Fruit fly (Drosophila melanogaster) whole organism, embryonic: Measurements from ENCODE around the gene CG43293.
A peak's percentile ranks its signal among the peaks of the same experiment; 100 is the strongest.

Experiments
- Adf1 ChIP-seq: fragments of 200-800 bp; sonication (Bioruptor generic); IDR thresholded peaks from 2 replicates; pipeline ENCODE4 v1.3.6; 2022; ENCODE audit warnings: missing biosample characterization, missing genetic modification characterization
- Blimp-1 ChIP-seq: fragments of 200-800 bp; sonication (Bioruptor generic); optimal IDR thresholded peaks from 3 replicates; lab custom pipeline; 2018; ENCODE audit warnings: missing biosample characterization, missing genetic modification characterization, mild to moderate bottlenecking, moderate library complexity, missing genetic modification reagents
- Bteb2 ChIP-seq: fragments of 200-800 bp; sonication (Bioruptor generic); optimal IDR thresholded peaks from 2 replicates; lab custom pipeline; 2016; ENCODE audit warnings: missing biosample characterization, missing genetic modification characterization
- CG10209 ChIP-seq: fragments of 200-800 bp; sonication (Bioruptor generic); optimal IDR thresholded peaks from 3 replicates; lab custom pipeline; 2017; ENCODE audit warnings: missing biosample characterization, mild to moderate bottlenecking, missing genetic modification characterization, missing genetic modification reagents
- CG10543 ChIP-seq: fragments of 200-800 bp; sonication (Bioruptor generic); optimal IDR thresholded peaks from 3 replicates; lab custom pipeline; 2017; ENCODE audit warnings: missing biosample characterization, mild to moderate bottlenecking, missing genetic modification characterization, moderate library complexity
- CG11723 ChIP-seq: fragments of 200-800 bp; sonication (Bioruptor generic); optimal IDR thresholded peaks from 2 replicates; lab custom pipeline; 2017; ENCODE audit warnings: missing biosample characterization, mild to moderate bottlenecking, missing genetic modification characterization
- CG12769 ChIP-seq: fragments of 200-800 bp; sonication (Bioruptor generic); optimal IDR thresholded peaks from 2 replicates; lab custom pipeline; 2019; ENCODE audit warnings: missing biosample characterization, mild to moderate bottlenecking, missing genetic modification characterization, moderate library complexity
- CG13894 ChIP-seq: fragments of 200-800 bp; sonication (Bioruptor generic); optimal IDR thresholded peaks from 3 replicates; lab custom pipeline; 2018; ENCODE audit warnings: missing biosample characterization, mild to moderate bottlenecking, missing genetic modification characterization, moderate library complexity
- CG14667 ChIP-seq: fragments of 200-800 bp; sonication (Bioruptor generic); IDR thresholded peaks from 2 replicates; pipeline ENCODE4 v1.3.6; 2022; ENCODE audit warnings: missing biosample characterization, missing genetic modification characterization
- CG16813 ChIP-seq: fragments of 200-800 bp; sonication (Bioruptor generic); IDR thresholded peaks from 3 replicates; pipeline ENCODE4 v1.3.6; 2022; ENCODE audit warnings: missing biosample characterization, missing genetic modification characterization; ENCODE audit not compliant: partially characterized antibody
- CG17802 ChIP-seq: fragments of 200-800 bp; sonication (Bioruptor generic); optimal IDR thresholded peaks from 2 replicates; lab custom pipeline; 2018; ENCODE audit warnings: missing biosample characterization, mild to moderate bottlenecking, missing genetic modification characterization, moderate library complexity
- CG18476 ChIP-seq: fragments of 200-800 bp; sonication (Bioruptor generic); optimal IDR thresholded peaks from 2 replicates; lab custom pipeline; 2016; ENCODE audit warnings: missing biosample characterization, mild to moderate bottlenecking, missing genetic modification characterization
- CG2678 ChIP-seq: fragments of 200-800 bp; sonication (Bioruptor generic); optimal IDR thresholded peaks from 3 replicates; lab custom pipeline; 2019; ENCODE audit warnings: missing biosample characterization, mild to moderate bottlenecking, missing genetic modification characterization, moderate library complexity
- CG4617 ChIP-seq: fragments of 200-800 bp; sonication (Bioruptor generic); optimal IDR thresholded peaks from 3 replicates; lab custom pipeline; 2016; ENCODE audit warnings: missing biosample characterization, missing genetic modification characterization, borderline replicate concordance
- CG4730 ChIP-seq: fragments of 200-800 bp; sonication (Bioruptor generic); IDR thresholded peaks from 2 replicates; pipeline ENCODE4 v1.3.6; 2022; ENCODE audit warnings: missing biosample characterization, missing genetic modification characterization
- CG4820 ChIP-seq: fragments of 200-800 bp; sonication (Bioruptor generic); optimal IDR thresholded peaks from 3 replicates; lab custom pipeline; 2016; ENCODE audit warnings: missing biosample characterization, missing genetic modification characterization
- CG6791 ChIP-seq: fragments of 200-800 bp; sonication (Bioruptor generic); IDR thresholded peaks from 3 replicates; pipeline ENCODE4 v1.3.6; 2022; ENCODE audit warnings: missing biosample characterization, missing genetic modification characterization; ENCODE audit not compliant: partially characterized antibody
- CG6813 ChIP-seq: fragments of 200-800 bp; sonication (Bioruptor generic); optimal IDR thresholded peaks from 2 replicates; lab custom pipeline; 2017; ENCODE audit warnings: missing biosample characterization, missing genetic modification characterization, mild to moderate bottlenecking, moderate library complexity, missing genetic modification reagents
- CG7987 ChIP-seq: fragments of 200-800 bp; sonication (Bioruptor generic); optimal IDR thresholded peaks from 2 replicates; lab custom pipeline; 2018; ENCODE audit warnings: missing biosample characterization, mild to moderate bottlenecking, missing genetic modification characterization, moderate library complexity
- CG8388 ChIP-seq: fragments of 200-800 bp; sonication (Bioruptor generic); optimal IDR thresholded peaks from 2 replicates; lab custom pipeline; 2019; ENCODE audit warnings: missing biosample characterization, mild to moderate bottlenecking, missing genetic modification characterization, moderate library complexity
- CG9215 ChIP-seq: fragments of 200-800 bp; sonication (Bioruptor generic); IDR thresholded peaks from 2 replicates; pipeline ENCODE4 v1.3.6; 2022; ENCODE audit warnings: missing biosample characterization, missing genetic modification characterization
- Camta ChIP-seq: fragments of 200-800 bp; sonication (Bioruptor generic); optimal IDR thresholded peaks from 2 replicates; lab custom pipeline; 2016; ENCODE audit warnings: missing biosample characterization, missing genetic modification characterization
- CrebB ChIP-seq: fragments of 200-800 bp; sonication (Bioruptor generic); optimal IDR thresholded peaks from 3 replicates; lab custom pipeline; 2018; ENCODE audit warnings: missing biosample characterization, mild to moderate bottlenecking, missing genetic modification characterization
- Deaf1 ChIP-seq: fragments of 200-800 bp; optimal IDR thresholded peaks from 3 replicates; lab custom pipeline; 2019; ENCODE audit warnings: missing biosample characterization, mild to moderate bottlenecking, missing genetic modification characterization, moderate library complexity
- Drgx ChIP-seq: fragments of 200-800 bp; sonication (Bioruptor generic); IDR thresholded peaks from 2 replicates; pipeline ENCODE4 v1.3.6; 2022; ENCODE audit warnings: missing biosample characterization, missing genetic modification characterization
- Ets65A ChIP-seq: fragments of 200-800 bp; sonication (Bioruptor generic); peaks from one replicate; lab custom pipeline; 2016; ENCODE audit warnings: missing biosample characterization, missing genetic modification characterization
- Fer1 ChIP-seq: fragments of 200-800 bp; sonication (Bioruptor generic); optimal IDR thresholded peaks from 2 replicates; lab custom pipeline; 2017; ENCODE audit warnings: missing biosample characterization, mild to moderate bottlenecking, missing genetic modification characterization
- Fer3 ChIP-seq: fragments of 200-800 bp; sonication (Bioruptor generic); optimal IDR thresholded peaks from 2 replicates; lab custom pipeline; 2018; ENCODE audit warnings: missing biosample characterization, mild to moderate bottlenecking, missing genetic modification characterization, moderate library complexity
- Myb ChIP-seq: fragments of 200-800 bp; sonication (Bioruptor generic); optimal IDR thresholded peaks from 2 replicates; lab custom pipeline; 2016; ENCODE audit warnings: missing biosample characterization, missing genetic modification characterization
- NK7.1 ChIP-seq: fragments of 200-800 bp; sonication (Bioruptor generic); optimal IDR thresholded peaks from 3 replicates; lab custom pipeline; 2016; ENCODE audit warnings: missing biosample characterization, missing genetic modification characterization
- PHDP ChIP-seq: fragments of 200-800 bp; sonication (Bioruptor generic); optimal IDR thresholded peaks from 3 replicates; lab custom pipeline; 2018; ENCODE audit warnings: missing biosample characterization, mild to moderate bottlenecking, missing genetic modification characterization, moderate library complexity
- Rfx ChIP-seq: fragments of 200-800 bp; sonication (Bioruptor generic); IDR thresholded peaks from 2 replicates; pipeline ENCODE4 v1.3.6; 2022; ENCODE audit warnings: missing biosample characterization, missing genetic modification characterization
- abd-A ChIP-seq: fragments of 200-800 bp; sonication (Bioruptor generic); optimal IDR thresholded peaks from 3 replicates; lab custom pipeline; 2019; ENCODE audit warnings: missing biosample characterization, mild to moderate bottlenecking, missing genetic modification characterization, moderate library complexity
- ac ChIP-seq: fragments of 200-800 bp; sonication (Bioruptor generic); optimal IDR thresholded peaks from 3 replicates; lab custom pipeline; 2017; ENCODE audit warnings: missing biosample characterization, mild to moderate bottlenecking, missing genetic modification characterization
- btn ChIP-seq: fragments of 200-800 bp; sonication (Bioruptor generic); optimal IDR thresholded peaks from 2 replicates; lab custom pipeline; 2016; ENCODE audit warnings: missing biosample characterization, missing genetic modification characterization
- chinmo ChIP-seq: fragments of 200-800 bp; sonication (Bioruptor generic); IDR thresholded peaks from 4 replicates; pipeline ENCODE4 v1.3.6; 2022; ENCODE audit warnings: missing biosample characterization, missing genetic modification characterization; ENCODE audit not compliant: partially characterized antibody
- fd102C ChIP-seq: fragments of 200-800 bp; sonication (Bioruptor generic); optimal IDR thresholded peaks from 2 replicates; lab custom pipeline; 2018; ENCODE audit warnings: missing biosample characterization, mild to moderate bottlenecking, missing genetic modification characterization, moderate library complexity
- ftz-f1 ChIP-seq: fragments of 200-800 bp; sonication (Bioruptor generic); optimal IDR thresholded peaks from 2 replicates; lab custom pipeline; 2016; ENCODE audit warnings: missing biosample characterization, missing genetic modification characterization
- ham ChIP-seq: fragments of 200-800 bp; sonication (Bioruptor generic); IDR thresholded peaks from 2 replicates; pipeline ENCODE4 v1.3.6; 2022; ENCODE audit warnings: missing biosample characterization, missing genetic modification characterization
- lmd ChIP-seq: fragments of 200-800 bp; sonication (Bioruptor generic); IDR thresholded peaks from 2 replicates; pipeline ENCODE4 v1.3.6; 2022; ENCODE audit warnings: missing biosample characterization, missing genetic modification characterization
- nom ChIP-seq: fragments of 200-800 bp; sonication (Bioruptor generic); optimal IDR thresholded peaks from 2 replicates; lab custom pipeline; 2017; ENCODE audit warnings: missing biosample characterization, missing genetic modification characterization, mild to moderate bottlenecking, moderate library complexity, missing genetic modification reagents
- pnt ChIP-seq: fragments of 200-800 bp; sonication (Bioruptor generic); optimal IDR thresholded peaks from 3 replicates; lab custom pipeline; 2016; ENCODE audit warnings: missing biosample characterization, missing genetic modification characterization
- pros ChIP-seq: fragments of 200-800 bp; sonication (Bioruptor generic); optimal IDR thresholded peaks from 3 replicates; lab custom pipeline; 2019; ENCODE audit warnings: missing biosample characterization, mild to moderate bottlenecking, missing genetic modification characterization, moderate library complexity
- sd ChIP-seq: fragments of 200-800 bp; sonication (Bioruptor generic); optimal IDR thresholded peaks from 3 replicates; lab custom pipeline; 2018; ENCODE audit warnings: missing biosample characterization, mild to moderate bottlenecking, missing genetic modification characterization, moderate library complexity
- sqz ChIP-seq: fragments of 200-800 bp; sonication (Bioruptor generic); optimal IDR thresholded peaks from 3 replicates; lab custom pipeline; 2018; ENCODE audit warnings: missing biosample characterization, mild to moderate bottlenecking, missing genetic modification characterization
- vvl ChIP-seq: fragments of 200-800 bp; sonication (Bioruptor generic); IDR thresholded peaks from 2 replicates; pipeline ENCODE4 v1.3.6; 2022; ENCODE audit warnings: missing biosample characterization, missing genetic modification characterization
- z ChIP-seq: fragments of 200-800 bp; sonication (Bioruptor generic); IDR thresholded peaks from 3 replicates; pipeline ENCODE4 v1.3.6; 2022; ENCODE audit warnings: missing biosample characterization, missing genetic modification characterization

Gene CG43293

dm6 chr3L:6152531-6152930 is 32.5 kb upstream of the CG43293 start, which contains the start of gene Acp65Aa:
Acp65Aa (minus strand) TSS chr3L:6152745.
- TF ChIP-seq Ets65A (GFP tag; lab: Kevin White, UChicago) (peak; percentile 90), CG2678 (tag; lab: Kevin White, UChicago) (no peak), Bteb2 (GFP tag; lab: Kevin White, UChicago) (no peak), lmd (GFP tag; lab: Robert Waterston, UW) (0 out of 2 replicates have a peak, but pooled peaks have one; percentile 4)
- TF ChIP-seq, all 482 proteins: peak for 2

DNA sequence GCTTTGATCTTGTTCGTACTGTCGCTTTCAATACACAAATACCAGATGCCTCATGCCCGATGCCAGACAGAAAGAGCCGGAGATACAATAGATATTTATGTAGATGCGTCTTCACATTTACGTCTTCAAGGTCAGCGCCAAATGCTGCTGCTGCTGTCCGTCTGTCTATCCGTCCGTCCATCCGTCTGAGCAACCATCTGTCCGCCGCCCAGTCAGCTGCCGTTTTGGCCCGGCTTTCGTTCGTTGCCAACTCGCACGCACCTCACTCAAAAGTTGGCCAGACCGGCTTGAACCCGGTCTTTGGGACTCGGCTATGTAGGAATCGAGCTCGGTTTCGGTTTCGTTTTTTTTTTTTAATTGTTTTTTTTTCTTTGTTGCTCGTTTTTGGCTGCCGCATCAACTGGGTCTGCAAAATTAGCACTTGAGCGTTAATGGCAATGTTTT is 30.0 kb upstream of the CG43293 start:
- TF ChIP-seq CG6813 (no peak), nom (GFP tag; lab: Kevin White, UChicago) (peak; percentile 96), Drgx (GFP tag; lab: Robert Waterston, UW) (peak; percentile 37; the same call in 1 of the 2 replicates), vvl (GFP tag; lab: Robert Waterston, UW) (0 out of 2 replicates have a peak, but pooled peaks have one; percentile 59), ftz-f1 (GFP tag; lab: Kevin White, UChicago) (peak; percentile 71), CG10543 (GFP tag; lab: Kevin White, UChicago) (peak; percentile 36), Adf1 (no peak), Fer3 (tag; lab: Kevin White, UChicago) (no peak), CG11723 (GFP tag; lab: Kevin White, UChicago) (no peak), abd-A (tag; lab: Kevin White, UChicago) (peak; percentile 71), CG12769 (tag; lab: Kevin White, UChicago) (peak; percentile 74), CG7987 (GFP tag; lab: Kevin White, UChicago) (no peak), CG9215 (no peak), z (GFP tag; lab: Robert Waterston, UW) (peak; percentile 67; the same call in 2 of the 3 replicates), chinmo (GFP tag; lab: Robert Waterston, UW) (peak; percentile 98), CG13894 (tag; lab: Kevin White, UChicago) (peak; percentile 50), CG10209 (peak; percentile 48), sd (tag; lab: Kevin White, UChicago) (peak; percentile 82), Deaf1 (tag; lab: Kevin White, UChicago) (peak; percentile 63), CG16813 (no peak), CG6791 (GFP tag; lab: Robert Waterston, UW) (0 out of 3 replicates have a peak, but pooled peaks have one; percentile 6), CG18476 (GFP tag; lab: Kevin White, UChicago) (no peak), pnt (no peak), NK7.1 (GFP tag; lab: Kevin White, UChicago) (no peak), pros (GFP tag; lab: Kevin White, UChicago) (peak; percentile 99), CG14667 (GFP tag; lab: Robert Waterston, UW) (no peak), Blimp-1 (GFP tag; lab: Kevin White, UChicago) (peak; percentile 86), CrebB (no peak), sqz (GFP tag; lab: Kevin White, UChicago) (peak; percentile 33)

DNA sequence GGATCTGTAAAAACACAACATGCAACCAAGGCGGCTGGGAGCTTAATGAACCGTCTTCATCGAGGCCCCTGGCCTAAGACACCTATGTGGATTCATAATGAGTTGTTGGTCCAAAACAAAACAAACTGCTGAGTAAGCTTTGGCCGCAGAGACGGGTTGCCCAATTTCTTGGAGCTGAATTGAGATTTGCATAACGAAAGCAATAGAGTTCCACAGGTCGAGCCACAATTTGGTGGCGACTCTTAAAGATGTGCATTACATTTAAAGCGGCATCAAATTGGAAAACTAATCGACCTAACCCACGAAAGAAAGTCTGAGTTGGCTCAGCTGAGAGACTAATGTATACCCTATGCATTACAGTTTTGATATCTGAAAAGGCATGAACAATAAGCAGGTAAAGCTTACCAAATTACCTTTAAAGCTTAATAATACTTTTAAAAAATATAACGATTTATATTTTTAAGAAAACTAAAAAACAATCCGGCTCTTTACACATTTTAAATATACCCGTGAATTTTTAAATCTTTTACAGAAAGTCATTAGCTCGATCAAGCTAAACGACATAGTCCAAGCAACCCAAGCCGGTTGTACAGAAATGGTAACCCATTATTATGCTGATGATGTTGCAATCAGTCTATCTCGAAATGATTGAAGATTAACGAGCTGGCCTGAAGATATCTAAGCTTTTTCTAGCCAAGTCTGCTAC is 27.5 kb upstream of the CG43293 start, which contains the start of gene CG13297:
Gene CG13297, minus strand, starts transcription at position 51 of the 706 bp plus-strand sequence.
- TF ChIP-seq ham (GFP tag; lab: Robert Waterston, UW) = no peak
- TF ChIP-seq Camta (GFP tag; lab: Kevin White, UChicago) = no peak
- peak; percentile 48 for TF ChIP-seq CG8388 (GFP tag; lab: Kevin White, UChicago)
- TF ChIP-seq PHDP (tag; lab: Kevin White, UChicago) = peak; percentile 40
- TF ChIP-seq fd102C (GFP tag; lab: Kevin White, UChicago) = no peak
- TF ChIP-seq Rfx (GFP tag; lab: Robert Waterston, UW) = 0 out of 2 replicates have a peak, but pooled peaks have one; percentile 22
- no peak for TF ChIP-seq btn (GFP tag; lab: Kevin White, UChicago)
- no peak for TF ChIP-seq Myb
- TF ChIP-seq CG17802 (tag; lab: Kevin White, UChicago) = no peak
- peak; percentile 32 for TF ChIP-seq CG4820 (GFP tag; lab: Kevin White, UChicago)
- peak; percentile 38 for TF ChIP-seq Fer1 (GFP tag; lab: Kevin White, UChicago)
- TF ChIP-seq CG4617 (GFP tag; lab: Kevin White, UChicago) = no peak
- TF ChIP-seq CG4730 (GFP tag; lab: Robert Waterston, UW) = peak; percentile 40; the same call in 1 of the 2 replicates
- no peak for TF ChIP-seq ac
